Fruit fly (Drosophila melanogaster) whole organism: ENCODE results near the gene Tbc1d22.

Source experiments
- CG8478 ChIP-seq: fragments of >200 bp; optimal IDR thresholded peaks from 2 replicates; lab custom pipeline; 2018; ENCODE audit warnings: inconsistent platforms
- Dll ChIP-seq: fragments of >200 bp; optimal IDR thresholded peaks from 2 replicates; lab custom pipeline; 2017
- EcR ChIP-seq, 2 experiments: fragments of >200 bp; optimal IDR thresholded peaks; 2 replicates each; lab custom pipeline; 2017; ENCODE audit warnings: missing biosample characterization in 2 of 2, missing genetic modification characterization in 2 of 2, missing genetic modification reagents in 2 of 2
- pan ChIP-seq: fragments of >200 bp; optimal IDR thresholded peaks from 2 replicates; lab custom pipeline; 2017
- psq ChIP-seq: fragments of >200 bp; optimal IDR thresholded peaks from 2 replicates; lab custom pipeline; 2017
- usp ChIP-seq: fragments of >200 bp; optimal IDR thresholded peaks from 2 replicates; lab custom pipeline; 2017; ENCODE audit warnings: missing biosample characterization, missing genetic modification characterization, mixed read lengths

- TF ChIP-seq usp (no peak), CG8478 (lab: Kevin White, UChicago) (no peak), psq (lab: Kevin White, UChicago) (no peak), Dll (lab: Kevin White, UChicago) (no peak), EcR (GFP tag; optimal IDR thresholded peaks at IDR 0.05; lab: Kevin White, UChicago) (no peak), pan (lab: Kevin White, UChicago) (no peak)
These were observed 28.3 kb upstream of the Tbc1d22 start, which contains the start of gene dmrt93B for dm6 chr3R:21073707-21074106.
